Worm (Caenorhabditis elegans): ENCODE results near the gene fbxa-112.

fbxa-112 gene

ce11 chrV:16899355-16899754, 48.6 kb downstream of the fbxa-112 start, which contains the start of gene fbxa-45:
Gene fbxa-45 (minus strand): TSS chrV:16899455.
- no peak for TF ChIP-seq dao-5 (tag; optimal IDR thresholded peaks at IDR 0.05)
- TF ChIP-seq W03F9.2 (tag; optimal IDR thresholded peaks at IDR 0.05), result no peak
- no peak for TF ChIP-seq him-1 (tag; optimal IDR thresholded peaks at IDR 0.05)

Measured in whole organism, L4/young adult.